Worm (Caenorhabditis elegans) whole organism, midembryonic: ENCODE data around the gene Y75B8A.25.

ENCODE experiments used
- T22C8.4 ChIP-seq: fragments of 200-800 bp; sonication (Bioruptor generic); IDR thresholded peaks from 2 replicates; pipeline ENCODE4 v1.3.6; 2022; ENCODE audit warnings: missing genetic modification characterization, missing compliant biosample characterization
- cog-1 ChIP-seq: sonication (generic microtip); optimal IDR thresholded peaks from 2 replicates; lab custom pipeline; 2016; ENCODE audit warnings: missing genetic modification characterization, missing compliant biosample characterization
- flt-1 ChIP-seq: fragments of 200-800 bp; sonication (Bioruptor generic); IDR thresholded peaks from 2 replicates; pipeline ENCODE4 v1.3.6; 2022; ENCODE audit warnings: missing genetic modification characterization, missing compliant biosample characterization
- klf-2 ChIP-seq: fragments of 200-800 bp; sonication (Bioruptor generic); conservative IDR thresholded peaks from 2 replicates; pipeline ENCODE4 v1.3.6; 2022; ENCODE audit warnings: missing genetic modification reagents, missing genetic modification characterization, missing compliant biosample characterization
- med-1 ChIP-seq: sonication (generic microtip); optimal IDR thresholded peaks from 2 replicates; lab custom pipeline; 2017; ENCODE audit warnings: missing genetic modification characterization, mild to moderate bottlenecking, missing compliant biosample characterization, antibody characterized with exemption, missing genetic modification reagents; ENCODE audit not compliant: insufficient read depth
- ref-1 ChIP-seq: fragments of 200-800 bp; sonication (Bioruptor generic); conservative IDR thresholded peaks from 2 replicates; pipeline ENCODE4 v1.3.6; 2022; ENCODE audit warnings: missing genetic modification reagents, missing genetic modification characterization, missing compliant biosample characterization
- tab-1 ChIP-seq: fragments of 200-800 bp; sonication (Bioruptor generic); IDR thresholded peaks from 2 replicates; pipeline ENCODE4 v1.3.6; 2022; ENCODE audit warnings: missing genetic modification characterization, missing compliant biosample characterization
- ztf-23 ChIP-seq: fragments of 200-800 bp; sonication (Bioruptor generic); IDR thresholded peaks from 2 replicates; pipeline ENCODE4 v1.3.6; 2022; ENCODE audit warnings: missing genetic modification reagents, missing genetic modification characterization, missing compliant biosample characterization
- ztf-29 ChIP-seq: fragments of 200-800 bp; sonication (Bioruptor generic); IDR thresholded peaks from 2 replicates; pipeline ENCODE4 v1.3.6; 2022; ENCODE audit warnings: missing genetic modification reagents, missing genetic modification characterization, missing compliant biosample characterization

Y75B8A.25 gene

DNA sequence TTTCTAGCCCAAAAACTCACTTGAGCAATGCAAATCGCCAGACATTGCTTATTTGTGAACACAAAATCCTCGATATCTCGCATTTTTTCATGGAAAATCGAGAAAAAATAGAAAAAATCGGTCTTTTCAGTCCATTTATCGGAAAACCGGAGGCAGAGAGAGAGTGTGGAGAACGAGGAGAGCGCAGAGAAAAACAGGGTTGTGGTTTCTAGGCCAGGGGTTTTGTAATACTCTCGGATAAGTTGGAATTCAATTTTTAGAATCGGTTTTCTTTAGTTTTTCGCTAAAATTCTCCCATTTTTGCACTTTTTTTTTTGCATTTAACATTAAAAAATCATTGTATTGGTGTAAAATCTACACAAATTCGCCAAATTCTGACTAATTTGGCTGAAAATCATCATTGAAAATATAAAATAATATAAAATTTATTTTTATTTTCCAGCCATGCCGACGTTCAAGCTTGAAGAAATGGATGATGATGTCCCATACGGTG, at the start of gene Y75B8A.25, which contains the start of gene Y75B8A.24:
Y75B8A.25 (plus strand) TSS at position 443 of the 493 bp plus-strand sequence.
Y75B8A.24 (minus strand) TSS at position 155 of the 493 bp plus-strand sequence.
- TF ChIP-seq ztf-23 (GFP tag; lab: Robert Waterston, UW) (0 out of 2 replicates have a peak, but pooled peaks have one; percentile 57), ref-1 (GFP tag; lab: Robert Waterston, UW) (no peak), med-1 (GFP tag; lab: Kevin White, UChicago) (no peak), flt-1 (GFP tag; lab: Robert Waterston, UW) (0 out of 2 replicates have a peak, but pooled peaks have one; percentile 18)

DNA sequence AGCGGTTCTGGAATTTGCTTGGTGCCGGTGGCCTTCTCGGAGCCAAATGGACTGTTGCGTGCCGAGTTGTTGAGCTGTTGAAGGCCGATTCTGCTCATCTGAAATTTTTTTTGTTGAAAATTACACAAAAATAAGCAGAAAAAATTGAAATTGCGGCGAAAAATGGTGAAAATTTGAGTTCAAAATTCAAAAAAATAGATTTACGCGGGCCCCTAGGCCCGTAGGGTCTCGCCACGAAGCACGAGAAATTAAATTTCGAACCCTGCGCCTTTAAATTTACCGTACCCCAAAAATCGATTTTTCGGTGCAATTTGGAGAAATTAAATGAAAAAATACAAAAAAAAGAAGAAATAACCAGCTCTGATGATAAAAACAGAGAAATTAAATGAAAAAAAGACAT, 48.6 kb upstream of the Y75B8A.25 start, which contains the start of gene gmn-1:
gmn-1 (minus strand) TSS at position 98 of the 400 bp plus-strand sequence.
- TF ChIP-seq ztf-29 (no peak), cog-1 (tag; lab: Kevin White, UChicago) (no peak), T22C8.4 (GFP tag; lab: Robert Waterston, UW) (no peak), med-1 (GFP tag; lab: Kevin White, UChicago) (no peak), klf-2 (no peak)

DNA sequence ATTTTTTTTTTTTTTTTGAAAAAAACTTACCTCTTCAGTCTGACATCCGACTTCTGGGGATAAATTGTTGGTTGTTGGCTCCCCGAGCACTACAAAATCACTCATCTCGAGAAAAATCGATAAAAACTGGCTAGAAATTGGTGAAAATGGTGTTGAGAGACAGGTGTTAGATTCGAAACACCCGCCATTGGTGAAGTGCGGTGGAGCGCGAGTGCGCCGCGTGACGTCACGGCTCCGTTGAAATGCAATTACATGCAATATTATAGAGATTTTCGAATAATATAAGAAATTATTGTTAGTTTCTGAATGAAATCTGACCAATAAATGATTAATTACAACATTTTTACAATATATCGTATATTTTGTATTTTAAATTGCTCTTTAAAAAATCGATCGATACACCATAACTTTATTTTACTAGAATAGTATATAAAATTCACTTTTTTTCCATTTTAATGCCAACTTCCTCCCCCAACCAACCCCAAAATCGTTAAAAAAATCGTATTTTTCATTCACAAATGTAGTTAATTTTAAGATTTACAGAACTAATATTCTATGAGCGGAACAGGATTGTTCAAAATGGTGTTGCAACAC, 47.7 kb upstream of the Y75B8A.25 start, which contains the start of the genes Y75B8A.18 and Y75B8A.19:
Y75B8A.18 (minus strand) TSS at position 142 of the 594 bp plus-strand sequence.
Y75B8A.19 (plus strand) TSS at position 544 of the 594 bp plus-strand sequence.
- no peak for TF ChIP-seq flt-1 (GFP tag; lab: Robert Waterston, UW)
- no peak for TF ChIP-seq med-1 (GFP tag; lab: Kevin White, UChicago)
- TF ChIP-seq ztf-23 (GFP tag; lab: Robert Waterston, UW), result no peak
- TF ChIP-seq tab-1 (GFP tag; lab: Robert Waterston, UW), result no peak
- no peak for TF ChIP-seq T22C8.4 (GFP tag; lab: Robert Waterston, UW)
- no peak for TF ChIP-seq ref-1 (GFP tag; lab: Robert Waterston, UW)
- no peak for TF ChIP-seq cog-1 (tag; lab: Kevin White, UChicago)
- no peak for TF ChIP-seq ztf-29
- TF ChIP-seq klf-2, result no peak

DNA sequence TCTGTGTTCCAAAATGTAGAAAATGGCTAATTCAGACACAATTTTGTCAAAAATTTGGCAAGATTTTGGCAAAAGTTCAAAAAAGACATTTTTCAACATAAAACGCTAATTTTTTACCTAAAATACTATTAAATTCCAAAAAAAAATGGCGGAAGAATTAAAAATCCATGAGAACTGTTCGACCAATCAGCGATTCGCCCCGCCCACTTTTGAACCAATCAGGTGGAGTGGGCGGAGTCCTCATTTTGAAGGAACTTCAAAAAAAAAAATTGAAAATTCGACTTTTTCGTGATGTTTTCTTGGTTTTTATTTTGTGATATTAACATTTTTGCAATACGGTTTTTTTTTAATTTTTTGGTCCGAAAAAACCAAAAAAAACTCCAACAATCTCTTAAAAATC, 45.9 kb upstream of the Y75B8A.25 start:
- no peak for TF ChIP-seq klf-2
- TF ChIP-seq T22C8.4 (GFP tag; lab: Robert Waterston, UW), result no peak
- TF ChIP-seq flt-1 (GFP tag; lab: Robert Waterston, UW), result no peak
- no peak for TF ChIP-seq ztf-23 (GFP tag; lab: Robert Waterston, UW)
- TF ChIP-seq tab-1 (GFP tag; lab: Robert Waterston, UW), result no peak
- TF ChIP-seq med-1 (GFP tag; lab: Kevin White, UChicago), result no peak
- no peak for TF ChIP-seq ref-1 (GFP tag; lab: Robert Waterston, UW)
- TF ChIP-seq cog-1 (tag; lab: Kevin White, UChicago), result no peak
- TF ChIP-seq ztf-29, result no peak

DNA sequence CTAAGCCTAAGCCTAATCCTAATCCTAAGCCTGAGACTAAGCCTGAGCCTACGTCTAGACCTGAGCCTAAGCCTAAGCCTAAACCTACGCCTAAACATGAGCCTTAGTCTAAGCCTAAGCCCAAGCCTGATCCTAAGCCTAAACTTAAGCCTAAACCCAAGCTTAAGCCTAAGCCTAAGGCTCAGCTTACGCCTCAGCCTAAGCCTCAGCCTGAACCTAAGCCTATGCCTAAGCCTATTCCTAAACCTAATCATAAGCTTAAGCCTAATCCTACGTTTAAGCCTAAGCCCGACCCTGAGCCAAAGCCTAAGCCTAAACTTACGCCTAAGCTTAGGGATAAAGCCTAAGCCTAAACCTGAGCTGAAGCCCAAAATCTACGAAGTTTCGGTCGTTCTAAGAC, 43.6 kb upstream of the Y75B8A.25 start:
- TF ChIP-seq tab-1 (GFP tag; lab: Robert Waterston, UW), result no peak
- TF ChIP-seq ztf-29, result no peak
- TF ChIP-seq cog-1 (tag; lab: Kevin White, UChicago), result no peak
- TF ChIP-seq med-1 (GFP tag; lab: Kevin White, UChicago), result no peak

DNA sequence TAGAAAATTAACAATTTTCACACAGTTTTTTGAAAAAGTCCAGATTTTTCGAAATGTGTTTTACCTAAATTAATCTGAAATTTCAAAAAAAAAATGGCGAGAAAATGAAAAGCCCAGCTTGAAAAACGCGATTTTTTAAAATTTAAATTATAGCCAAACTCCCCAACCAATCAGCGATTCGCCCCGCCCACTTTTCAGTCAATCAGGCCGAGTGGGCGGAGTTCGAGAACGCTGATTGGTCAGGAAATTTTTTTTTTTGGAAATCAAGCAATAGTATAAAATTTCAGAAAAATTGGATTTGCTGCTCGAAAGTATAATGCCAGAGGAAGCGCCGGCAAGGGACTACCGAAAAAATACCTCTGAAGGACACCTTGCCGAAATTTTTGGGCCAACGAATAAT, 42.3 kb upstream of the Y75B8A.25 start:
- TF ChIP-seq tab-1 (GFP tag; lab: Robert Waterston, UW) (no peak), T22C8.4 (GFP tag; lab: Robert Waterston, UW) (no peak), cog-1 (tag; lab: Kevin White, UChicago) (no peak), klf-2 (no peak), flt-1 (GFP tag; lab: Robert Waterston, UW) (no peak), ztf-29 (no peak), ref-1 (GFP tag; lab: Robert Waterston, UW) (no peak), ztf-23 (GFP tag; lab: Robert Waterston, UW) (no peak), med-1 (GFP tag; lab: Kevin White, UChicago) (no peak)

DNA sequence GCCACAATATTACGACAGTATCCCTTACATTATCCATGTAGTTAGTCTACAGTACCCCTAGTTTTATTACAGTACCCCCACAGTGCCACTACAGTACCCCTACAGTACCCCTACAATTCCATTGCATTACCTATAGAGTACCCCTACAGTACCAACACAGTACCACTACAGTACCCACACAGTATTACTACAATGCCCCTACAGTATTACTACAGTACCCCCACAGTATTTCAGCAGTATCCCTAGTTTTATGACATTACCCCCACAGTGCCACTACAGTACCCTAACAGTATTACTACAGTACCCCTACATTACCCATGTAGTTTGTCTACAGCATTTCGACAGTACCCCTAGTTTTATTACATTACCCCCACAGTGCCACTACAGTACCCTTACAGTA, 40.3 kb upstream of the Y75B8A.25 start:
- TF ChIP-seq ztf-23 (GFP tag; lab: Robert Waterston, UW), result no peak
- TF ChIP-seq med-1 (GFP tag; lab: Kevin White, UChicago), result no peak
- TF ChIP-seq ztf-29, result no peak
- TF ChIP-seq T22C8.4 (GFP tag; lab: Robert Waterston, UW), result no peak
- no peak for TF ChIP-seq tab-1 (GFP tag; lab: Robert Waterston, UW)
- no peak for TF ChIP-seq klf-2
- no peak for TF ChIP-seq ref-1 (GFP tag; lab: Robert Waterston, UW)
- no peak for TF ChIP-seq flt-1 (GFP tag; lab: Robert Waterston, UW)
- no peak for TF ChIP-seq cog-1 (tag; lab: Kevin White, UChicago)

DNA sequence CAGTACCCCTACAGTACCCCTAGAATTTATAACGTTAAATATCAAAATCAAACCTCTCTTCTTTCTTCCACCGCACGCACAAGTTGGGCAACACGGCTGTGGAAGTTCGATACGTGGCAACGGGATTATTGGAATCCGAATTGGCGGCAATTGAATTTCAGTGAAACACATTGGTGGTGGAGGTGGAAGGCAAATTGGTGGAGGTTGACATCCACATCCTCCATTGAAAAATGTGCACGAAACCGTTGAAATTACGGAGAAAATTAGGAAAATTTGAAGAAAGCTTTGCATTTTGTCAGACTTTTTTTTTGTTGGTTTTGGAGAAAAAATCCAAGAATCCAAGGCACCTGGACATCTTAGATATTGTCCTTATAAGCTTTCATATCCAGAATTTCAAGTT, 38.5 kb upstream of the Y75B8A.25 start:
- TF ChIP-seq tab-1 (GFP tag; lab: Robert Waterston, UW), result no peak
- no peak for TF ChIP-seq ref-1 (GFP tag; lab: Robert Waterston, UW)

DNA sequence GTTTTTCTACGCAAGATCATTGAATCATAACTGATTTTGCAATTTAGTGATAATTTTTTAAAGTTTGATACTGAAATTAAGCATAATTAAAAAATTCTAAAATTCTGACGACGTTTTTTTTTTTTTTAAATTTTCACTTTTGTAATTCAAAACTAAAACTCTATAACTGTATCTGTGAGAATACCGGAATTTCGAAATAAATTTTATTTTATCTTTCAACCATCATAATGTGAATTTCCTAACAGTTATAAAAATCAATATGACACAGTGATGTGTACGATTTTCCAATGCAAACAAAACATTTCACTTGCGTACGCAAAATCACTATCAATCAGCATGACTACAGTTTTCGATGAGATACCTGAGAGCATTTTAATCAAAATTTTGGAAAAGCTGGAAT, 37.9 kb upstream of the Y75B8A.25 start, which contains the start of the genes grl-15 and fbxa-89:
grl-15 (minus strand) TSS at position 101 of the 400 bp plus-strand sequence.
fbxa-89 (plus strand) TSS at position 271 of the 400 bp plus-strand sequence.
- TF ChIP-seq ref-1 (GFP tag; lab: Robert Waterston, UW) (no peak), ztf-29 (no peak), med-1 (GFP tag; lab: Kevin White, UChicago) (no peak), T22C8.4 (GFP tag; lab: Robert Waterston, UW) (no peak)

DNA sequence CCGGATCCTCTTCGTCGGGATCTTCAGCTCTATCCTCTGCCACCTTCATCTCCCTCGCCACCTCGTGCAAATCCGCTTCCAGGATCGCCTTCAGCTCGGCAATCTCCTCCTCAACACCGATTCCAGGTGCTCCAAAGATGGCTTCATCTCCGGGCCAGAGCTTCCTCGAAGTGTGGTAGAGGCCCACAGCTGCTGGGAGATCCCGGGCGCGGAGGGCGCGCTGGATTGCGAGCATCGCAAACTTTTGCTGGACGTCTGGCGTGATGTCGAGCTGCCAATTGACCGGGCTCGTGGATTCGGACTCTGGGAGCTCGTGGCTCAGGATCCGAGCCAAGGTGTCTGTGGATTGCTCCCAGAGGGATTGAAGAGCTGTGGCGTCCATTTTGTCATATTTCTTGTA, 28.3 kb upstream of the Y75B8A.25 start:
- TF ChIP-seq T22C8.4 (GFP tag; lab: Robert Waterston, UW) (no peak), klf-2 (no peak), ztf-29 (no peak), ref-1 (GFP tag; lab: Robert Waterston, UW) (no peak), ztf-23 (GFP tag; lab: Robert Waterston, UW) (no peak)
